Worm (Caenorhabditis elegans): ENCODE measurements around the gene srx-63.

The srx-63 gene

ce11 chrV:3976964-3977363, 45.5 kb downstream of the srx-63 start, which contains the start of gene str-83:
Gene str-83, plus strand, starts transcription at chrV:3977264.
- TF ChIP-seq lin-11 (tag; optimal IDR thresholded peaks at IDR 0.05): no peak

ce11 chrV:3979053-3979452, 47.6 kb downstream of the srx-63 start, which contains the start of gene nlp-34:
Gene nlp-34, minus strand, starts transcription at chrV:3979134.
- TF ChIP-seq mab-5 (tag; optimal IDR thresholded peaks at IDR 0.05) (no peak), nhr-12 (tag; optimal IDR thresholded peaks at IDR 0.05) (no peak)

ce11 chrV:3979819-3980218, 48.4 kb downstream of the srx-63 start, which contains the start of gene nlp-31:
Gene nlp-31, plus strand, starts transcription at chrV:3980055.
- TF ChIP-seq nhr-237 (tag; optimal IDR thresholded peaks at IDR 0.05) (no peak), sem-4 (tag; optimal IDR thresholded peaks at IDR 0.05) (no peak), elt-1 (tag; optimal IDR thresholded peaks at IDR 0.05) (no peak), sma-9 (GFP tag; optimal IDR thresholded peaks at IDR 0.05) (peak; percentile 69), sma-9 (tag; optimal IDR thresholded peaks at IDR 0.05) (no peak), blmp-1 (tag; optimal IDR thresholded peaks at IDR 0.05; ENCODE audit: insufficient read depth) (peak; percentile 57), ceh-82 (tag; optimal IDR thresholded peaks at IDR 0.05) (no peak), F13H6.1 (tag; optimal IDR thresholded peaks at IDR 0.05) (peak; percentile 10), ama-1 (optimal IDR thresholded peaks at IDR 0.05) (no peak), mdl-1 (tag; optimal IDR thresholded peaks at IDR 0.05) (peak in 1 of 2 experiments; percentile 23), lin-39 (tag; optimal IDR thresholded peaks at IDR 0.05) (no peak), peb-1 (tag; optimal IDR thresholded peaks at IDR 0.05) (no peak), nhr-77 (tag; optimal IDR thresholded peaks at IDR 0.05) (no peak), nhr-21 (tag; optimal IDR thresholded peaks at IDR 0.05) (peak; percentile 73), C34F6.9 (tag; optimal IDR thresholded peaks at IDR 0.05) (no peak), mbf-1 (tag; optimal IDR thresholded peaks at IDR 0.05) (no peak), nhr-6 (tag; optimal IDR thresholded peaks at IDR 0.05) (no peak), R02D3.7 (tag; optimal IDR thresholded peaks at IDR 0.05) (no peak), sma-3 (GFP tag; optimal IDR thresholded peaks at IDR 0.05) (peak; percentile 90), skn-1 (tag; optimal IDR thresholded peaks at IDR 0.05) (no peak), nhr-10 (tag; optimal IDR thresholded peaks at IDR 0.05) (no peak), ceh-16 (tag; optimal IDR thresholded peaks at IDR 0.05) (no peak), gmeb-1 (tag; optimal IDR thresholded peaks at IDR 0.05) (no peak), nhr-23 (tag; optimal IDR thresholded peaks at IDR 0.05) (no peak), elt-3 (tag; optimal IDR thresholded peaks at IDR 0.05) (no peak), egl-27 (tag; optimal IDR thresholded peaks at IDR 0.05) (no peak), ZK546.5 (tag; optimal IDR thresholded peaks at IDR 0.05) (no peak), snpc-4 (tag; optimal IDR thresholded peaks at IDR 0.05) (no peak), lin-13 (GFP tag; optimal IDR thresholded peaks at IDR 0.05) (no peak), Y55F3AM.14 (GFP tag; optimal IDR thresholded peaks at IDR 0.05) (no peak), zag-1 (tag; optimal IDR thresholded peaks at IDR 0.05) (no peak), fos-1 (tag; optimal IDR thresholded peaks at IDR 0.05) (peak; percentile 34), ztf-4 (tag; optimal IDR thresholded peaks at IDR 0.05) (no peak), ztf-1 (GFP tag; conservative IDR thresholded peaks at IDR 0.05) (no peak), aly-2 (tag; optimal IDR thresholded peaks at IDR 0.05) (no peak), lin-11 (tag; optimal IDR thresholded peaks at IDR 0.05) (no peak), mab-5 (tag; optimal IDR thresholded peaks at IDR 0.05) (no peak), dmd-4 (tag; optimal IDR thresholded peaks at IDR 0.05) (no peak), nhr-11 (tag; optimal IDR thresholded peaks at IDR 0.05) (no peak), nhr-129 (tag; optimal IDR thresholded peaks at IDR 0.05) (no peak), unc-55 (GFP tag; optimal IDR thresholded peaks at IDR 0.05) (no peak), unc-62 (GFP tag; optimal IDR thresholded peaks at IDR 0.05) (no peak), nhr-12 (tag; optimal IDR thresholded peaks at IDR 0.05) (no peak), ztf-11 (tag; optimal IDR thresholded peaks at IDR 0.05) (no peak), lsy-2 (tag; optimal IDR thresholded peaks at IDR 0.05) (no peak), nhr-25 (tag; optimal IDR thresholded peaks at IDR 0.05) (peak; percentile 77), alr-1 (tag; optimal IDR thresholded peaks at IDR 0.05) (no peak), unc-39 (tag; optimal IDR thresholded peaks at IDR 0.05) (no peak), crh-2 (tag; optimal IDR thresholded peaks at IDR 0.05) (peak; percentile 5)
